Worm (Caenorhabditis elegans) whole organism, late embryonic: ENCODE results near the gene gtf-2A2.

Experiments used
- ceh-9 ChIP-seq: sonication (generic microtip); optimal IDR thresholded peaks from 2 replicates; lab custom pipeline; 2016; ENCODE audit warnings: mild to moderate bottlenecking, missing genetic modification characterization, inconsistent platforms, missing compliant biosample characterization
- dve-1 ChIP-seq: sonication (generic microtip); optimal IDR thresholded peaks from 2 replicates; lab custom pipeline; 2017; ENCODE audit warnings: antibody characterized with exemption, mild to moderate bottlenecking, missing genetic modification characterization, missing compliant biosample characterization
- lin-11 ChIP-seq: fragments of 200-800 bp; sonication (Bioruptor generic); optimal IDR thresholded peaks from 2 replicates; lab custom pipeline; 2018; ENCODE audit warnings: mild to moderate bottlenecking, missing genetic modification characterization, missing compliant biosample characterization
- nhr-11 ChIP-seq: fragments of 150-350 bp; optimal IDR thresholded peaks from 2 replicates; lab custom pipeline; 2014; ENCODE audit warnings: missing biosample characterization, missing genetic modification characterization
- pag-3 ChIP-seq: sonication (generic microtip); optimal IDR thresholded peaks from 2 replicates; lab custom pipeline; 2016; ENCODE audit warnings: missing compliant biosample characterization, missing genetic modification characterization, borderline replicate concordance
- unc-86 ChIP-seq: sonication (generic microtip); optimal IDR thresholded peaks from 2 replicates; lab custom pipeline; 2016; ENCODE audit warnings: missing genetic modification characterization, missing compliant biosample characterization

DNA sequence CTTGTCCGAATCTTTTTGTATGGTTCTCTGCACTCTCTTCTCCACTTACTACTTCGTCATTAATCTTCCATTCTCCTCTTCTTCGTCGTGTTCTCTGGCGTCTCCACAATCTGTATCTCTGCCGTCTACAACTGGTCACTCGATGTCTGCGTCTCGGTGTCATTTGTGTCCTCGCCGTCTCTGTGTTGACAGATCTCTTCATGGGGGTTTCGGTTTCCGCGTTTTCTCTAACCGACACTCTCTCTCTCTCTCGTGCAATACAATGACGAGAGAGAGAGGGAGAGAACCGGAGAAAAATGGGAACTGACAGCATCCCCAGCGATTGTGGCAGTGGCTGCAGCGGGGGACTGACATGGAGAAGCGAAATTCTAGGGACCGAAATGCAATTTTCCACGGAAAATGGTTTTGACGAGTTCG is 12.0 kb upstream of the gtf-2A2 start:
- TF ChIP-seq lin-11 (no peak), pag-3 (tag; lab: Kevin White, UChicago) (peak; percentile 55), nhr-11 (peak; percentile 65), unc-86 (tag; lab: Kevin White, UChicago) (peak; percentile 59), dve-1 (tag; lab: Kevin White, UChicago) (peak; percentile 94), ceh-9 (no peak)
